Worm (Caenorhabditis elegans) whole organism, young adult: ENCODE results near the gene F22B3.7.

Experiments
- B0019.2 ChIP-seq: fragments of 200-800 bp; sonication (Bioruptor generic); conservative IDR thresholded peaks from 2 replicates; pipeline ENCODE4 v1.3.6; 2022; ENCODE audit warnings: missing genetic modification reagents, missing genetic modification characterization, missing compliant biosample characterization
- C17E4.6 ChIP-seq: fragments of 200-800 bp; sonication (Bioruptor generic); IDR thresholded peaks from 2 replicates; pipeline ENCODE4 v1.3.6; 2022; ENCODE audit warnings: missing genetic modification reagents, missing genetic modification characterization, missing compliant biosample characterization
- D2030.7 ChIP-seq: fragments of 200-800 bp; sonication (Bioruptor generic); IDR thresholded peaks from 2 replicates; pipeline ENCODE4 v1.3.6; 2022; ENCODE audit warnings: missing genetic modification reagents, missing genetic modification characterization, missing compliant biosample characterization
- F23B12.7 ChIP-seq: sonication (generic microtip); optimal IDR thresholded peaks from 2 replicates; lab custom pipeline; 2017; ENCODE audit warnings: missing genetic modification characterization, mild to moderate bottlenecking, missing compliant biosample characterization, antibody characterized with exemption, moderate library complexity; ENCODE audit not compliant: insufficient read depth
- F33H1.4 ChIP-seq: fragments of 200-800 bp; sonication (Bioruptor generic); IDR thresholded peaks from 2 replicates; pipeline ENCODE4 v1.3.6; 2022; ENCODE audit warnings: missing genetic modification reagents, missing genetic modification characterization, missing compliant biosample characterization
- F49E8.2 ChIP-seq: sonication (generic microtip); optimal IDR thresholded peaks from 3 replicates; lab custom pipeline; 2017; ENCODE audit warnings: missing genetic modification characterization, mild to moderate bottlenecking, missing compliant biosample characterization, antibody characterized with exemption, moderate library complexity; ENCODE audit not compliant: insufficient read depth
- F57A8.1 ChIP-seq: fragments of 200-800 bp; sonication (Bioruptor generic); optimal IDR thresholded peaks from 2 replicates; lab custom pipeline; 2018; ENCODE audit warnings: mild to moderate bottlenecking, missing genetic modification characterization, moderate library complexity, missing compliant biosample characterization
- Y53F4B.3 ChIP-seq: fragments of 200-800 bp; sonication (Bioruptor generic); IDR thresholded peaks from 2 replicates; pipeline ENCODE4 v1.3.6; 2022; ENCODE audit warnings: missing genetic modification reagents, missing genetic modification characterization, missing compliant biosample characterization
- Y67H2A.10 ChIP-seq: fragments of 200-800 bp; sonication (Bioruptor generic); conservative IDR thresholded peaks from 2 replicates; pipeline ENCODE4 v1.3.6; 2022; ENCODE audit warnings: missing genetic modification reagents, missing genetic modification characterization, missing compliant biosample characterization
- Y79H2A.3 ChIP-seq: fragments of 200-800 bp; sonication (Bioruptor generic); conservative IDR thresholded peaks from 2 replicates; pipeline ENCODE4 v1.3.6; 2022; ENCODE audit warnings: missing genetic modification reagents, missing genetic modification characterization, missing compliant biosample characterization
- Y95B8A.8 ChIP-seq: fragments of 200-800 bp; sonication (Bioruptor generic); IDR thresholded peaks from 2 replicates; pipeline ENCODE4 v1.3.6; 2022; ENCODE audit warnings: missing genetic modification reagents, missing genetic modification characterization, missing compliant biosample characterization
- ZK185.1 ChIP-seq: sonication (generic microtip); optimal IDR thresholded peaks from 2 replicates; lab custom pipeline; 2016; ENCODE audit warnings: mild to moderate bottlenecking, missing genetic modification characterization, missing compliant biosample characterization; ENCODE audit not compliant: poor library complexity, severe bottlenecking
- ceh-27 ChIP-seq: fragments of 200-800 bp; sonication (Bioruptor generic); optimal IDR thresholded peaks from 2 replicates; lab custom pipeline; 2018; ENCODE audit warnings: mild to moderate bottlenecking, missing genetic modification characterization, moderate library complexity, missing compliant biosample characterization
- ceh-91 ChIP-seq: fragments of 200-800 bp; sonication (Bioruptor generic); IDR thresholded peaks from 2 replicates; pipeline ENCODE4 v1.3.6; 2022; ENCODE audit warnings: missing genetic modification reagents, missing genetic modification characterization, missing compliant biosample characterization
- die-1 ChIP-seq: sonication (generic microtip); optimal IDR thresholded peaks from 2 replicates; lab custom pipeline; 2016; ENCODE audit warnings: missing genotype, mild to moderate bottlenecking, missing genetic modification characterization, missing compliant biosample characterization
- dpl-1 ChIP-seq: fragments of 150-350 bp; optimal IDR thresholded peaks from 2 replicates; lab custom pipeline; 2014; ENCODE audit warnings: missing biosample characterization, missing genetic modification reagents, missing genetic modification characterization
- efl-1 ChIP-seq: fragments of 150-350 bp; optimal IDR thresholded peaks from 2 replicates; lab custom pipeline; 2014; ENCODE audit warnings: missing biosample characterization, missing genetic modification reagents, missing genetic modification characterization
- egrh-3 ChIP-seq: fragments of 200-800 bp; sonication (Bioruptor generic); IDR thresholded peaks from 2 replicates; pipeline ENCODE4 v1.3.6; 2022; ENCODE audit warnings: missing genetic modification reagents, missing genetic modification characterization, missing compliant biosample characterization
- ekl-4 ChIP-seq: fragments of 200-800 bp; sonication (Bioruptor generic); IDR thresholded peaks from 2 replicates; pipeline ENCODE4 v1.3.6; 2022; ENCODE audit warnings: missing genetic modification reagents, missing genetic modification characterization, missing compliant biosample characterization
- hmg-1.2 ChIP-seq: fragments of 200-800 bp; sonication (Bioruptor generic); IDR thresholded peaks from 2 replicates; pipeline ENCODE4 v1.3.6; 2022; ENCODE audit warnings: missing genetic modification reagents, missing genetic modification characterization, missing compliant biosample characterization
- hsf-1 ChIP-seq: fragments of 200-800 bp; sonication (Bioruptor generic); IDR thresholded peaks from 2 replicates; pipeline ENCODE4 v1.3.6; 2022; ENCODE audit warnings: missing genetic modification reagents, missing genetic modification characterization, missing compliant biosample characterization
- lin-35 ChIP-seq, 3 experiments: fragments of 150-350 bp in 2 of 3; sonication (generic microtip) in 1 of 3; optimal IDR thresholded peaks; 2 replicates each; lab custom pipeline; 2014 to 2018; ENCODE audit warnings: missing biosample characterization in 3 of 3, missing genetic modification characterization in 3 of 3, missing genetic modification reagents in 3 of 3
- lin-40 ChIP-seq: sonication (generic microtip); optimal IDR thresholded peaks from 2 replicates; lab custom pipeline; 2016; ENCODE audit warnings: missing genetic modification characterization, mild to moderate bottlenecking, missing compliant biosample characterization, missing genotype, missing genetic modification reagents
- lin-54 ChIP-seq: fragments of 200-800 bp; sonication (Bioruptor generic); optimal IDR thresholded peaks from 2 replicates; lab custom pipeline; 2018; ENCODE audit warnings: mild to moderate bottlenecking, missing genetic modification characterization, missing compliant biosample characterization
- lsl-1 ChIP-seq: fragments of 200-800 bp; sonication (Bioruptor generic); optimal IDR thresholded peaks from 2 replicates; lab custom pipeline; 2018; ENCODE audit warnings: mild to moderate bottlenecking, missing genetic modification characterization, moderate library complexity, missing compliant biosample characterization
- madf-3 ChIP-seq: fragments of 200-800 bp; sonication (Bioruptor generic); IDR thresholded peaks from 2 replicates; pipeline ENCODE4 v1.3.6; 2022; ENCODE audit warnings: missing genetic modification reagents, missing genetic modification characterization, missing compliant biosample characterization
- madf-6 ChIP-seq: fragments of 200-800 bp; sonication (Bioruptor generic); IDR thresholded peaks from 2 replicates; pipeline ENCODE4 v1.3.6; 2022; ENCODE audit warnings: missing genetic modification reagents, missing genetic modification characterization, missing compliant biosample characterization
- madf-8 ChIP-seq: fragments of 200-800 bp; sonication (Bioruptor generic); conservative IDR thresholded peaks from 2 replicates; pipeline ENCODE4 v1.3.6; 2022; ENCODE audit warnings: missing genetic modification reagents, missing genetic modification characterization, missing compliant biosample characterization
- nhr-179 ChIP-seq: sonication (generic microtip); optimal IDR thresholded peaks from 2 replicates; lab custom pipeline; 2016; ENCODE audit warnings: mild to moderate bottlenecking, missing genetic modification characterization, missing compliant biosample characterization
- nhr-90 ChIP-seq: sonication (generic microtip); optimal IDR thresholded peaks from 2 replicates; lab custom pipeline; 2016; ENCODE audit warnings: missing genotype, mild to moderate bottlenecking, missing genetic modification characterization, missing compliant biosample characterization
- sdz-38 ChIP-seq: sonication (generic microtip); optimal IDR thresholded peaks from 2 replicates; lab custom pipeline; 2016; ENCODE audit warnings: missing genotype, missing genetic modification characterization, missing compliant biosample characterization
- snpc-3.4 ChIP-seq: sonication (generic microtip); optimal IDR thresholded peaks from 2 replicates; lab custom pipeline; 2017; ENCODE audit warnings: missing genetic modification characterization, mild to moderate bottlenecking, missing compliant biosample characterization, antibody characterized with exemption, moderate library complexity, missing genotype, missing genetic modification reagents
- snpc-4 ChIP-seq, 5 experiments: fragments of 150-350 bp in 1 of 5; sonication (generic microtip) in 4 of 5; optimal IDR thresholded peaks; 2 replicates each; lab custom pipeline; 2014 to 2018; ENCODE audit warnings: missing genetic modification characterization in 5 of 5, missing biosample characterization in 3 of 5, antibody characterized with exemption in 2 of 5, mild to moderate bottlenecking in 2 of 5, missing compliant biosample characterization in 2 of 5, missing genotype in 2 of 5, moderate library complexity in 2 of 5, missing genetic modification reagents in 1 of 5
- tbp1 ChIP-seq: fragments of 200-800 bp; sonication (Bioruptor generic); optimal IDR thresholded peaks from 2 replicates; lab custom pipeline; 2018; ENCODE audit warnings: mild to moderate bottlenecking, missing genetic modification characterization, missing compliant biosample characterization
- tlf-1 ChIP-seq: fragments of 200-800 bp; sonication (Bioruptor generic); optimal IDR thresholded peaks from 2 replicates; lab custom pipeline; 2018; ENCODE audit warnings: mild to moderate bottlenecking, missing genetic modification characterization, missing compliant biosample characterization
- unc-130 ChIP-seq: sonication (generic microtip); optimal IDR thresholded peaks from 2 replicates; lab custom pipeline; 2016; ENCODE audit warnings: missing genetic modification reagents, missing genetic modification characterization, missing compliant biosample characterization
- xnd-1 ChIP-seq: sonication (generic microtip); optimal IDR thresholded peaks from 2 replicates; lab custom pipeline; 2016; ENCODE audit warnings: missing genotype, missing genetic modification reagents, missing genetic modification characterization, missing compliant biosample characterization
- zfh-2 ChIP-seq: fragments of 200-800 bp; sonication (Bioruptor generic); conservative IDR thresholded peaks from 2 replicates; pipeline ENCODE4 v1.3.6; 2022; ENCODE audit warnings: missing genetic modification reagents, missing genetic modification characterization, missing compliant biosample characterization
- zim-3 ChIP-seq: sonication (generic microtip); optimal IDR thresholded peaks from 2 replicates; lab custom pipeline; 2017; ENCODE audit warnings: mild to moderate bottlenecking, missing genetic modification characterization, moderate library complexity, missing compliant biosample characterization
- ztf-18 ChIP-seq: sonication (generic microtip); optimal IDR thresholded peaks from 2 replicates; lab custom pipeline; 2016; ENCODE audit warnings: missing genotype, mild to moderate bottlenecking, missing genetic modification characterization, missing compliant biosample characterization
- ztf-25 ChIP-seq: fragments of 200-800 bp; sonication (Bioruptor generic); IDR thresholded peaks from 2 replicates; pipeline ENCODE4 v1.3.6; 2022; ENCODE audit warnings: missing genetic modification reagents, missing genetic modification characterization, missing compliant biosample characterization

The F22B3.7 gene

DNA sequence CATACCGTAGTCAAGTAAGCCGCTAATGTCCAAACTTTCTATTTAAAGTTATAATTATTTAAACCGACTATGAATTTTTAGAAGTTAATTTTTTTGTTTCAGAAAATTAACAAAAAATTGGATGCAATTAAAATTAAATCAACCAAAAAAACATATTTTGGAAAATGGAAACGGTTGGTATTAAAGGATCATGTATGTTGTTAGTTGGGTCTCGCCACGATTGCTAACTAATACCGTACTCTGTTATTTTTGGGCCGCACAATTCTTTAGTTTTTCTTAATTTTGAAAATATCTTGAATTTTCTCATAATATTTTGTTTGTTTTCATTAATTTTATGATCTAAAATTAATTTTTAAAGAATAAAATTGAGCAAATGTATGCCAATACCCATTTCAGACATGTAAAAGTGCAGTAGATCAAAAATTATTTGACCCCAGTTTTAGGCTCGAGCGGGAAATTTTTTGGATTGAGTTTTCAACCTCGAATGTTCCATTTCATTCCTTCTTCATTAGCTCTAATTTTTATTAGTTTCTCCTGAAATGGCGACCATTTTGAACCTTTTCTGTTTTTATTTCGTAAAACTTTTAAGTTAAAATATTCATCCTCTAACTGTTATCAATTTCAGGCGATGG, 49.1 kb downstream of the F22B3.7 start, which contains the start of gene cbd-1:
Gene cbd-1 (plus strand): TSS at position 626 of the 632 bp plus-strand sequence.
- TF ChIP-seq madf-3, result 0 out of 2 replicates have a peak, but pooled peaks have one; percentile 76
- peak; percentile 24 for TF ChIP-seq F49E8.2
- TF ChIP-seq snpc-4 (GFP tag; optimal IDR thresholded peaks at IDR 0.05; lab: Kevin White, UChicago), result no peak
- peak in 1 of 4 experiments; percentile 10 for TF ChIP-seq snpc-4 (tag; optimal IDR thresholded peaks at IDR 0.05; lab: Kevin White, UChicago)
- no peak for TF ChIP-seq ztf-25 (GFP tag; lab: Robert Waterston, UW)
- 0 out of 2 replicates have a peak, but pooled peaks have one; percentile 48 for TF ChIP-seq ekl-4 (GFP tag; lab: Robert Waterston, UW)
- no peak for TF ChIP-seq unc-130 (GFP tag; lab: Kevin White, UChicago)
- peak; percentile 73 for TF ChIP-seq tlf-1 (GFP tag; lab: Kevin White, UChicago)
- no peak for TF ChIP-seq ZK185.1 (tag; lab: Kevin White, UChicago)
- no peak for TF ChIP-seq ceh-27 (GFP tag; lab: Kevin White, UChicago)
- peak; percentile 92 for TF ChIP-seq lsl-1
- TF ChIP-seq ceh-91 (GFP tag; lab: Robert Waterston, UW), result peak; percentile 91
- TF ChIP-seq xnd-1, result peak; percentile 85
- TF ChIP-seq B0019.2 (GFP tag; lab: Robert Waterston, UW), result peak; percentile 26; the same call in 1 of the 2 replicates
- TF ChIP-seq die-1 (tag; lab: Kevin White, UChicago), result no peak
- no peak for TF ChIP-seq sdz-38
- TF ChIP-seq F57A8.1 (GFP tag; lab: Kevin White, UChicago), result no peak
- TF ChIP-seq efl-1 (GFP tag; lab: Kevin White, UChicago), result peak; percentile 96
- TF ChIP-seq zfh-2 (GFP tag; lab: Robert Waterston, UW), result no peak
- TF ChIP-seq egrh-3 (GFP tag; lab: Robert Waterston, UW), result no peak
- TF ChIP-seq nhr-179 (tag; lab: Kevin White, UChicago), result no peak
- TF ChIP-seq ztf-18 (tag; lab: Kevin White, UChicago), result no peak
- TF ChIP-seq Y79H2A.3 (GFP tag; lab: Robert Waterston, UW), result peak; percentile 70; the same call in 1 of the 2 replicates
- peak; percentile 83 for TF ChIP-seq D2030.7 (GFP tag; lab: Robert Waterston, UW)
- TF ChIP-seq lin-54 (GFP tag; lab: Kevin White, UChicago), result peak; percentile 30
- peak; percentile 27; the same call in 1 of the 2 replicates for TF ChIP-seq hmg-1.2 (GFP tag; lab: Robert Waterston, UW)
- no peak for TF ChIP-seq C17E4.6
- 0 out of 2 replicates have a peak, but pooled peaks have one; percentile 57 for TF ChIP-seq Y95B8A.8 (GFP tag; lab: Robert Waterston, UW)
- peak; percentile 92 for TF ChIP-seq madf-8 (GFP tag; lab: Robert Waterston, UW)
- TF ChIP-seq zim-3 (tag; lab: Kevin White, UChicago), result no peak
- peak; percentile 98 for TF ChIP-seq hsf-1
- TF ChIP-seq lin-35 (GFP tag; optimal IDR thresholded peaks at IDR 0.05; lab: Kevin White, UChicago), result peak in 1 of 3 experiments; percentile 41
- peak; percentile 82 for TF ChIP-seq F33H1.4 (GFP tag; lab: Robert Waterston, UW)
- no peak for TF ChIP-seq nhr-90
- TF ChIP-seq Y67H2A.10 (GFP tag; lab: Robert Waterston, UW), result no peak
- TF ChIP-seq madf-6 (GFP tag; lab: Robert Waterston, UW), result peak; percentile 97
- peak; percentile 75 for TF ChIP-seq snpc-3.4 (tag; lab: Kevin White, UChicago)
- no peak for TF ChIP-seq F23B12.7 (tag; lab: Kevin White, UChicago)
- TF ChIP-seq dpl-1 (GFP tag; lab: Kevin White, UChicago), result peak; percentile 81
- TF ChIP-seq Y53F4B.3, result 0 out of 2 replicates have a peak, but pooled peaks have one; percentile 18
- no peak for TF ChIP-seq lin-40 (tag; lab: Kevin White, UChicago)
- TF ChIP-seq tbp1 (GFP tag; lab: Kevin White, UChicago), result no peak
